Worm (Caenorhabditis elegans): ENCODE results near the gene ZC416.2.

The ZC416.2 gene

DNA sequence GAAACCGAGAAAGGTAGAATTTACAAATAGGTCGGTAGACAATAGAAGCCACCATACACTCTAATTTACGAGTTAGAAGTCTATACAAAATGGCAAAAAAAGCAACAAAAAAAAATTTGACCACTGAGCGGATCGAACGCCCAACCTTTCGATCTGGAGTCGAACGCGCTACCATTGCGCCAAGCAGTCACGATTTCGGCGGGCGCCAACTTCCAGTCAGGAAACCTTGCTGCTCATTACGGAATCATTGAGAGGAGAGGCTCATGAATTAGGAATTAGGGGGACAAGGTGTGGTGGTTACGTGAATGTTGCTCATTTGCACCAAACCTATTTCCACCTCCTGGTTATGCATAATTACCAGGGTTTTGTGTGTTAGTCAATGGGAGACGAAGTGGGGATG lies 48.3 kb downstream of the ZC416.2 start:
- no peak for TF ChIP-seq nhr-67 (tag; optimal IDR thresholded peaks at IDR 0.05)
- no peak for TF ChIP-seq egl-27 (tag; optimal IDR thresholded peaks at IDR 0.05)
- no peak for TF ChIP-seq aly-2 (tag; optimal IDR thresholded peaks at IDR 0.05)
- TF ChIP-seq skn-1 (tag; optimal IDR thresholded peaks at IDR 0.05), result no peak
- no peak for TF ChIP-seq nhr-237 (tag; optimal IDR thresholded peaks at IDR 0.05)
- no peak for TF ChIP-seq nfya-1 (tag; optimal IDR thresholded peaks at IDR 0.05; ENCODE audit: insufficient read depth)
- no peak for TF ChIP-seq nhr-28 (tag; optimal IDR thresholded peaks at IDR 0.05)
- no peak for TF ChIP-seq nhr-43 (tag; optimal IDR thresholded peaks at IDR 0.05; ENCODE audit: poor library complexity, severe bottlenecking)
- TF ChIP-seq ama-1 (optimal IDR thresholded peaks at IDR 0.05), result no peak
- no peak for TF ChIP-seq nhr-12 (tag; optimal IDR thresholded peaks at IDR 0.05)
- no peak for TF ChIP-seq ZK546.5 (tag; optimal IDR thresholded peaks at IDR 0.05)
- no peak for TF ChIP-seq ceh-16 (tag; optimal IDR thresholded peaks at IDR 0.05)
- TF ChIP-seq fkh-10 (GFP tag; optimal IDR thresholded peaks at IDR 0.05), result no peak
- no peak for TF ChIP-seq nhr-76 (tag; optimal IDR thresholded peaks at IDR 0.05)
- TF ChIP-seq R02D3.7 (tag; optimal IDR thresholded peaks at IDR 0.05), result no peak
- TF ChIP-seq ceh-9 (tag; optimal IDR thresholded peaks at IDR 0.05), result no peak
- TF ChIP-seq lin-15B (tag; optimal IDR thresholded peaks at IDR 0.05), result no peak

Measured in whole organism, L3 larva.